Fruit fly (Drosophila melanogaster) S2 (cell line): Measurements from ENCODE around the gene CG32299.
A peak's percentile ranks its signal among the peaks of the same experiment; 100 is the strongest.

ENCODE experiments used
- CG8478 ChIP-seq: fragments of >200 bp; optimal IDR thresholded peaks from 2 replicates; lab custom pipeline; 2018
- CTCF ChIP-seq, 2 experiments: fragments of >200 bp; optimal IDR thresholded peaks; 2 replicates each; lab custom pipeline; 2018

Gene CG32299

DNA sequence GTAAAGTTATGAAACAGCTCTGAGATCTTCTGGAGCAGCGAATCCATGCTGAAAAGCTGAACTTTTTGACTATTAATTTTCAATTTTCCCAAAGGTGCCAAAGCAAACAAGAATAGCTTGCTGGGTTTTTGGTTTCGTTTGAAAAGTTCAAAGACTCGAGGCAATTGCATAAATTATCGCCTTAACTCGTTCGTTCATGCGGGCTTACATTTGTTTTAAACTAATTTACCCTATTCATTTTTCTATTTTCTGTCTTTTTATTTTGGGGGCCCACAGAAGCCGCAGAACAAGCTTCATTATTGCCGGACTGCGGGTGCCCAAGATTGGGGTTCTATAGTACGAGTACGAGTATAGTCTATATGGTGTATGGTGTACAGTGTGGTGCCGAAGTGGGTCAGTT is at the start of gene CG32299, which contains the start of gene CG32298:
TSS of gene CG32299 (minus strand) at position 101 of the 400 bp plus-strand sequence.
TSS of gene CG32298 (minus strand) at position 101 of the 400 bp plus-strand sequence.
- TF ChIP-seq CTCF (optimal IDR thresholded peaks at IDR 0.05; lab: Kevin White, UChicago) (no peak), CG8478 (no peak)

DNA sequence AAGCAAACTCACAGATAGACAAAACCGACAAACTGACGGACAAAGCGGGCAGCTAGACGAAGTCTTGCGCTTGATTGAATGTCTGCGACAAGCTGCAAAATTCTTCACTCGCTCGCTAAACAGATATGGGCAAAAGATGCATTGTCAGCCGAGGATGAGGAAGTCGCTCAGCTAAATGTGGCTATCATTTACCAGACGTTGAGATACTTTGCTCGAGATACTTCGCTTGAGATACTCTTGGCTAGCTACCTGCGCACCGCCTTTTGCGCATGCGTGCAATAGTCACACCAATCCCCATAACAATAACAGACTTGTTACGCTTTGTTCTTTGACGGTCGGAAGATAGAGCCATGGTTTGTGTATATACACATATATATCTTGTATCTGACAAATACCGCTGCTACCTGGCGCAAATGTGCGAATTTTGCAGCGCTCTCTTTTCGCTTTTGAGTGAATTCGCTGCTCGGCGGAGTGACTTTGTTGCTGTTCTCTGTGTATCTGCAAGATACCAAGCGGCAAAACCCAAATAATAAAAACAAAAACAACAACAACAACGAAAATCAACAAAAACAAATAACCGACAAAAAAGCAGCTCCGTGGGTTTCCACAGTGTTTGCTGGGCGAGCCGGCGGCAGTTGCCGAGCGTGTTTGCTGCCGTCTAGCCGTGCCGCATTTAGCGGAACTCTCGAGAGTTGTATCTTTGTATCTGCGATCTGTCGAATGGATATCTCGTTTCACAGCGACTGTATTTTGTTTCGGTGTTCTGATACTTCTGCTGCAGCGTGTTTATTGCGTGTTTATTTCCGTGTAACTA is 48.0 kb upstream of the CG32299 start:
- TF ChIP-seq CG8478 = no peak
- TF ChIP-seq CTCF (optimal IDR thresholded peaks at IDR 0.05; lab: Kevin White, UChicago) = peak in 1 of 2 experiments; percentile 7

DNA sequence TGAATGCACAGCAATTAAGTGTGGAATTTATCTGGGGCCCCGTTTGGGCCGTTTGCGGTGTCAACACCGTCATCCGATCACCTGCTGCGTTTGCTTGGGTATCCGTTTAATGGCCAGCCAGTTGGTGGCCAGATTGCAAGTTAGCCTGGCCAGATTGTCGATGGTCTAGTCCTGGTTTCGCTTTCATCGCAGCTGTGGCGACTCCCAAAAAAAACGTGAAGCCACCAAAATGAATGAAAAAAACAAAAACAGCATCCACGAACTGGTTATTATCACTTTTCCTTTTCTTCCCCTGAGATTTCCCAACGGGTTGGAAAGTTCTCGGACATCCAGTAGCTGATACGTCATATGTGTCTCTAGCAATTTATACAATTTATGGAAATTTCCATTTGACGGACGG is 46.8 kb upstream of the CG32299 start:
- no peak for TF ChIP-seq CG8478
- no peak for TF ChIP-seq CTCF (optimal IDR thresholded peaks at IDR 0.05; lab: Kevin White, UChicago)

DNA sequence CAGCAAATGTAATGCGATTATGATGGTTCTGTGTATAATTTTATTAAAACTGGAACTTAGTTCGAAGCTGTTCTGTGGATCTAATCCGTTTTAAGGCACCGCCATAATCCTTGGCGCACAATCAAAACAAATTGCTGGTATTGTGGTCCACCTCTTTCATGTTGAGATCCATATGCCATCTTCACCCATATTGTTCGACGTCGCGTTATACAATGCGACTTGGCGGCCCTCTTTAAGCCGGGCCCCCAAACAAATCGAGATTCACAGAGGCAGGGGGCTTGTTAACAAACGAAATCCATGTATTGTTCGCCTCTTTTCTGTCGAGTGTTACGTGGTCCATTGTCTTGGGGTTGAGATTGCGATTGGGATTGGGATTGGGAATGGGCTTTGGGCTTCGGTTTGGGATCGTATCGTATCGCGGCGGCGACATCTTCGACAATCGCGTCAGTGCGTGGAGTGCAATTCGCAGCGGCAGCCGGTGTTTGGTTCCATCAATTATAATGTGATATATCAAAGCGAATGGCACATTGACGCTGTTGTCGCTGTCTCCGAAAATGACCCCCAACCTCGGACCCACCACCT is 46.1 kb upstream of the CG32299 start:
- TF ChIP-seq CTCF (optimal IDR thresholded peaks at IDR 0.05; lab: Kevin White, UChicago) = no peak
- TF ChIP-seq CG8478 = no peak

DNA sequence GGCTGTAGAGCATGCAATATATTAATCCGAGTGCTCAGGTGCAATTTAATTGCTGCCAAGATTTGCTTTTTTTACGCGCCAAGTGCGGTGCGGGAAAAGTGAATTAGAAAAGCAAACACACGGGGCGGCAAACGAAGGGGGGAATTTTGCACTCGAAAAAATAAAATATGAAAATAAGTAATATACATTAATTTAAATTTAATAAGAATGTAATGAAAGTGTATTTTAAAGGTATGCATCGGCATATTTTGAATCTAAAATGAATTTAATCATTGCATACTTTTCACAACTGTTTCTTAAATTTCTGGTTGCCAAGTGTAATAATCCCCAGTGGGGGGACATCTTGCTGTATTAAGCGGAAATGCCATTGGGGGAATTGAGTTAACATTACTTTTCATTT is 43.4 kb upstream of the CG32299 start:
- no peak for TF ChIP-seq CTCF (optimal IDR thresholded peaks at IDR 0.05; lab: Kevin White, UChicago)
- TF ChIP-seq CG8478 = no peak

DNA sequence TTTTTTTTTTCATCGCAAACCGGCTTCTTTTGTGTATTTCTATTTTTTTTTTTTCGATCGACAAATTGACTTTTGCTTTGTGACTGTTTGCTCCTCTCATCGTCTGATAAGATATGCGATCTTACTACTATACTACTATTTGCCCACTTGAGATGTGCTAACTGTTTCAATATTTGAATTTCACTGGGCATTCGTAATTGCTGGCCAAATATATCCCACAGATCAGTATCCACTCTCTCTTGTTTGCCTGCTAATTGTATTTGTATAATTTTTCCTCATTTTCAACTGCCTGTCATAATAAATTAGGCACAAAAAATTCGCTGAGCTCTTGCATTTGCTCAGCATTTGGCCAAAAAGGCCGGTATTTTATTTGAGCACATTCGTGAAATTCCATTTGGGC is 42.6 kb upstream of the CG32299 start:
- TF ChIP-seq CTCF (optimal IDR thresholded peaks at IDR 0.05; lab: Kevin White, UChicago) (no peak), CG8478 (no peak)

DNA sequence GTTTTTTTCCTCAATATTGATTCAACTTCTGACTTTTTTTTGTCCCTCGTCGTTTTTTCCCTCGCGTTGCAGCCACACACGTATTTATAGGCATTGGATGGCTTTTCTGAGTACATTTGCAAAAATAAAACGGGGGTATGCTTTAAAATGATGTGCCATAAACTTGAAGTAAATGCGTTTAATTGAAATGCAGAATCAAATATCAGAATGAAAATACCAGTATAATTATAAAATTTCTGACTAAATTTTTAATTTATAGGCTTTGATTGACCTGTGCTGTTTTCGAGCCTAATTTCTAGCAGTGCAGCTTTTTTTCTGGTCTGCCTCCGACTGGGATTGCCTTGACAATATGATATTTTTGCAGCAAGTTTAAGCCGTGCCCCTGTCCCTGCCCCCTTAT is 40.6 kb upstream of the CG32299 start:
- TF ChIP-seq CG8478 = no peak
- TF ChIP-seq CTCF (optimal IDR thresholded peaks at IDR 0.05; lab: Kevin White, UChicago) = no peak

DNA sequence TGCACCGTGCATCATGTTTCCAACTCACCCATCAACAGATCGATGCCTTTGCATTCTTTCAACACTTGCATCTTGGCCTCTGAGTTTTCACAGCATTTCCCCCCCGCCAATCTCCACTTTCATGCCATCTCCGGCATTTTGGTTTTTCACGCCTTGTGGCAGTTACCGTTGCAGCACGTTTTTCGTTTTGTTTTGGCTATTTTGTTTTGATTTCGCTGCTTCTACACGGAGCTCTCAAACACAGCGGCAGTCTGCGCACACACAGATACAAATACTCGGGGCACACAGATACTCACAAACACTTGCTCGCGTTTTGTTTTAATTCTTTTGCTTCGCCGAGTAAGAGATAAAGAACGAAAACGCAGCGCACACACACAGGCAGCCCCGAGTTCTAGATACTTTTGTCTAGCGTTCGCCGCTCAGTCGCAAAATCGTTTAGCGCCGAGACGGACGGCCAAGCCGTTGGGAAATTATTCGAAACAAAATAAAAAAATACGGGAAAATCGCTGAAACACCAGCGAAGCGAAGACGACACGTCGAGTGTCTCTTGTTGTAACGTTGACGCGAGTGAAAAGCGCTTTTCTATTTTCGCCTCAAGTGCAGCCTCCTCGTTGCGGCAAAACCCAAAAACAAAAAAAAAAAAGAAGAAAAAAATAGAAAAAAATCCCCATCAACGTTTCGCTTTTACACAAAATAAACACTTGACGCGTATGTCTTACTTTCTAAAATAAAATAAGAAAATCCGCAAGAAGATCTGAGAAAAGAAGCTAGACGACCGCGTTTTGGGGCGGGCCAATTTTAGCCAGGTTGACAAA is 37.9 kb upstream of the CG32299 start:
- no peak for TF ChIP-seq CTCF (optimal IDR thresholded peaks at IDR 0.05; lab: Kevin White, UChicago)
- TF ChIP-seq CG8478 = no peak

DNA sequence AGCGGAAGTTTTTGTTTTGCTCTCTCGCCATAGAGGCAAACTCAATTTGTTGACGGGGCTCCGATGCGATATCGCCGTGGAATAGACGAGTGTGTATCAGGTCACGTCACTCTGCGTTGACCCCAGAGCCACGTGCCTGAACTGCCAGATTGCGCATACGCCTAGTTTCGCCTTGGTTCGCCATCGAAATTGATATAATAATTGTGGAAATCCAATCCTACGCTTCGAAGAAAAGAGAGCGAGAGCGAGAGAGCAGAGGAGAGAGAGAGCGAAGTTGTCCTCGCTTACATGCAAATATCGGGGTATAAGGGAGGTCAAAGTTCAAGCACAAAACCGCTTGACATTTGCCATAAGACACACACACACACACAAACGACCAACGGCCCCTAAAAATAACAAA is 36.4 kb upstream of the CG32299 start:
- TF ChIP-seq CTCF (optimal IDR thresholded peaks at IDR 0.05; lab: Kevin White, UChicago) (no peak), CG8478 (no peak)

DNA sequence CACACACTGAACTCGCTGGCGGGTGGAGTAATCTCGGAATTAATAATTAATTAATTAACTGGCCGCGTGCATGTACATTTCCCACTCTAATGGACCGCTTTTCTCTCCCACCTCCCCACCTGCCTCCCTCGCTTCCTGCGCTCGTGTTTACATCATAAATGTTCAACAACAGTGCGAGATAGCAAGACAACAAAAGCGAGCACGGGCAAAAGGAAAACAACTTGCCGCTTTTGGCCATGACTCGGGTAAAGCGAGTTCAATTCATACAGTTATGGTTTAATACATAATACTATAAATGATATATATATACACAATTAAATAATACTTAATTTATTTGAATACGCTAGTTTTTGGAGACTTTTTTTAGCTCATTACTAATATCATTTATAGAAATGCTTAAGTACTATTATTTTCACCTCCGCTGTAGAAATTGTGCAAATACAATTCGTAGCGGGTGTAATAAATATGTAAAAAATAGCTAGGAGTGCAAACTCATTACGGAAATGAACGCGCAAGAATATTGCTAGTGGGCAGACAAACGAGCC is 35.7 kb upstream of the CG32299 start:
- no peak for TF ChIP-seq CTCF (optimal IDR thresholded peaks at IDR 0.05; lab: Kevin White, UChicago)
- no peak for TF ChIP-seq CG8478

DNA sequence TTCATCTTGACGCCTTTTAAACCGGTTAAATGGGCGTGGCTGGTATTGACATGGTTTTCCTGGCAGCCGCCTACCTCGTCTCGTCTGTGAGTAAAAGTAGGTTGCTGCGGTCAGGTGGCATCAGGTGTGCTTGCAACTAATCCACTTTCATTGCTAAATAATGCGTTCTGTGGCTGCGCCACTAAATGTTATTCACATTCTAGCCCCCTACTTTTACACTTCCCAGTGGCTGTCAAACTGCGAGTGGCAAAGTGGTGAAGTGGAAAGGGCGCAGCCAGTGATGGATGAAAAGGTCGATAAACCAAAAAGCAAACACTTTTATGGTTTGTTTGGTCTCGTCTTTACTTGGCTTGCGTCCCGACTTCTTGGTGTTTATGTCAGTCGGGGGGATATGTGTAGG is 34.9 kb upstream of the CG32299 start:
- TF ChIP-seq CG8478 (no peak), CTCF (optimal IDR thresholded peaks at IDR 0.05; lab: Kevin White, UChicago) (no peak)

DNA sequence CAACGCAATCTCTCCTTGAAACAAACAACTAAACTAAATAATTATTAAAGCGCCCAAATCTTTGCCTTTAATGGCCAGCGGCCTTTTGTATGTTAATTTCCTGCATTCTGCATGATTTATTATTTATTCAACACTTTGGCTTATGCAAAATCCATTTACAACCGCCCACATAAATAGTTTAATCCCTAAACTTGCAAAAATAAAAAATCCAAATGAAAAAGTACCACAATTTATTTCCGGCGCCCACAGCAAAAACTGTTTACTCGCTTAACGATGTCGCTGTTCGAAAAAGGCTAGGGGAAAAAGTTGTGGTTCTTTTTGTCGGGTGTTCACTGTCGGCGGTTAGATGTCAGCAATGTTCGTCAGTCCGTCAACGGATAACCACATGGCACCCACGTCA is 33.3 kb upstream of the CG32299 start:
- TF ChIP-seq CG8478 (no peak), CTCF (optimal IDR thresholded peaks at IDR 0.05; lab: Kevin White, UChicago) (no peak)

DNA sequence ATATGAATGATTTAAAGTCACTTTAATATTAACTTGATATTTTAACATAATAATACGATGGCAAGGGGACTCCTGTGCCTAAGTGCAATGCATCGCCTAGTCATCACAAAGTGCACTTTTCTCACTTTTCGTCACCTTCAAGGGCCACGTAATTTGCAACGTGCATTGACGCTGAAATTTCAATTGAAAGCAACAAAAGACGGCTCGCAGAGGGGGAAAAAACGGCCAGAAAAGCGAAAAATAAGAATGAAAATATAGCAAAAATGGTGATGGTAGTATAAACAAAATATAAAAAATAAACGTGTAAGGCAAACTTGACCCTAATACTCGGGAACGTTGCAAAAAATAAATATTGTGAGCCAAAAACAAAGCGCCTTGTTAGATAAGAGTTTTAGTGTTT is 32.8 kb upstream of the CG32299 start:
- TF ChIP-seq CTCF (optimal IDR thresholded peaks at IDR 0.05; lab: Kevin White, UChicago) (no peak), CG8478 (no peak)

DNA sequence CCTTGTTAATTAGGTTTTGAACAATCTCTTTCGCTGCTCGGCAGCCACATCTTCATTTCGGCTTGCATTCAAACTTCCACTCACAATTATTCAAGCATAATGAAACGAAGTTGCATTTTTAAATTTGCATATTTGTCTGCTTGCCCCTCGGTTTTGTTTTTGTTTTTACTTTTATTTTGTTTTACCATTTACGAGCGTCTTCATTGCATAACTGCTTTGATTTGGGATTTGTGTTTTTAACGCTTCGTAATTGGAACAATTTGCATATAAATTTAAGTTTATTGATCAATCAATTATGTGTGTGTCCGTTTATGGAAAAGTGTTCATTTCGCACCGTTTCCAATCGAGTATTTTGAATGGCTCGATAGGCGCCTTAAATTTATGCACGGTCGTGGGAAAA is 32.0 kb upstream of the CG32299 start:
- TF ChIP-seq CG8478 = no peak
- TF ChIP-seq CTCF (optimal IDR thresholded peaks at IDR 0.05; lab: Kevin White, UChicago) = no peak

DNA sequence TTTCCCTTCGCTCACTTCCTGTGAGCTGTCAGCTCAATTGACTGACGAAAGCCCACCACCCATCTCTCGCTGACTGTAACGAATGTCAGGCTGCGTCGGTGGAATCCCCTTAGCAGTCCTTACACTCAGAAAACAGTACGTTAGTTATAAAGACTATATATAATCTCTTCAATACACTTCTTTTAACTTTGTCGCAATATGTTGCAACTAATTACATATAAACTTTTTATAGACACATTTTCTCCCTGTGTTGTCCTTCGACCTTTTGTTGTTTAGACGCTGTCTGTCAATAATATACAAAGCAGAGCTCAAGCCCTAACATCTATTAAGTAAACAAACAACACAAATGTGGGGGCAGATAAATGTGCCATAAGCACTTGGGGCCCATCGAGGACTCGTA is 30.3 kb upstream of the CG32299 start:
- no peak for TF ChIP-seq CG8478
- no peak for TF ChIP-seq CTCF (optimal IDR thresholded peaks at IDR 0.05; lab: Kevin White, UChicago)

DNA sequence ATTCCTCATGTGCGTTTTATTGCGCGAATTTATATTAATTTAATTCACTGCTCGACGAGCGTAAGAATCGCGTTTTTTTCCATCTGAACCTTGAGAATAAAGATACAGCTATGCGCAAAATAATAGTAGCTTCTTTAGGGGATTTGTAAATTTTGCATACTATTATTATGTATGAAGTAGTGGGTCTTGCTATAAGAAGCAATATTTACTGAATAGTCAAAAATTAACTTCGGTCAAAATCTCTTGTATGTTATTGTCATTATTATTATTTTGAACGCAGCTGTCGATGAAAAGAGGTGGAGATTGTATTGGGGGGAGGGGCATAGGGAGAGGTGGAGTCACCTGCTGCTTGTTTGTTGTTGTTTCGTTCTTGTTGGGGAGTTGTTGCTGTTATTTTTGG is 28.0 kb upstream of the CG32299 start:
- TF ChIP-seq CG8478 = no peak
- TF ChIP-seq CTCF (optimal IDR thresholded peaks at IDR 0.05; lab: Kevin White, UChicago) = no peak
